Fruit fly (Drosophila melanogaster) whole organism, adult: ENCODE data around the gene CG33223.

Source experiments
- CG11617 ChIP-seq: fragments of 200-800 bp; sonication (Bioruptor generic); optimal IDR thresholded peaks from 2 replicates; lab custom pipeline; 2017; ENCODE audit warnings: mild to moderate bottlenecking, missing biosample characterization, missing genetic modification reagents, missing genetic modification characterization
- CG12768 ChIP-seq: fragments of 200-800 bp; sonication (Bioruptor generic); optimal IDR thresholded peaks from 2 replicates; lab custom pipeline; 2017; ENCODE audit warnings: missing biosample characterization, missing genetic modification characterization, mild to moderate bottlenecking, moderate library complexity, missing genetic modification reagents
- CG14711 ChIP-seq: fragments of 200-800 bp; sonication (Bioruptor generic); optimal IDR thresholded peaks from 2 replicates; lab custom pipeline; 2018; ENCODE audit warnings: missing biosample characterization, mild to moderate bottlenecking, missing genetic modification characterization, moderate library complexity
- CG1620 ChIP-seq: fragments of 200-800 bp; sonication (Bioruptor generic); optimal IDR thresholded peaks from 2 replicates; lab custom pipeline; 2016; ENCODE audit warnings: missing biosample characterization, missing genetic modification characterization
- CG33017 ChIP-seq: fragments of 200-800 bp; sonication (Bioruptor generic); optimal IDR thresholded peaks from 2 replicates; lab custom pipeline; 2018; ENCODE audit warnings: missing biosample characterization, mild to moderate bottlenecking, missing genetic modification characterization, moderate library complexity
- CG5204 ChIP-seq: fragments of 200-800 bp; sonication (Bioruptor generic); optimal IDR thresholded peaks from 2 replicates; lab custom pipeline; 2016; ENCODE audit warnings: missing biosample characterization, missing genetic modification characterization
- CG7045 ChIP-seq: fragments of 200-800 bp; sonication (Bioruptor generic); optimal IDR thresholded peaks from 2 replicates; lab custom pipeline; 2017; ENCODE audit warnings: missing biosample characterization, mild to moderate bottlenecking, missing genetic modification characterization
- CG7101 ChIP-seq: fragments of 200-800 bp; sonication (Bioruptor generic); optimal IDR thresholded peaks from 2 replicates; lab custom pipeline; 2018; ENCODE audit warnings: missing biosample characterization, mild to moderate bottlenecking, missing genetic modification characterization, moderate library complexity
- Clk ChIP-seq: fragments of 200-800 bp; sonication (Bioruptor generic); optimal IDR thresholded peaks from 2 replicates; lab custom pipeline; 2017; ENCODE audit warnings: missing biosample characterization, missing genetic modification characterization
- Crg-1 ChIP-seq: fragments of 200-800 bp; sonication (Bioruptor generic); optimal IDR thresholded peaks from 2 replicates; lab custom pipeline; 2016; ENCODE audit warnings: missing biosample characterization, missing genetic modification characterization
- Hr96 ChIP-seq: fragments of 200-800 bp; sonication (Bioruptor generic); optimal IDR thresholded peaks from 2 replicates; lab custom pipeline; 2016; ENCODE audit warnings: missing biosample characterization, missing genetic modification characterization
- Mnt ChIP-seq: fragments of 200-800 bp; sonication (Bioruptor generic); optimal IDR thresholded peaks from 2 replicates; lab custom pipeline; 2016; ENCODE audit warnings: missing biosample characterization, mild to moderate bottlenecking, missing genetic modification characterization
- bab1 ChIP-seq: fragments of 200-800 bp; sonication (Bioruptor generic); optimal IDR thresholded peaks from 3 replicates; lab custom pipeline; 2019; ENCODE audit warnings: missing biosample characterization, mild to moderate bottlenecking, missing genetic modification characterization, moderate library complexity
- cic ChIP-seq: fragments of 200-800 bp; sonication (Bioruptor generic); optimal IDR thresholded peaks from 2 replicates; lab custom pipeline; 2017; ENCODE audit warnings: missing biosample characterization, mild to moderate bottlenecking, missing genetic modification characterization, moderate library complexity
- cnc ChIP-seq, 2 experiments: fragments of >200 bp; optimal IDR thresholded peaks; 2 replicates each; lab custom pipeline; 2017
- kay ChIP-seq: fragments of 200-800 bp; sonication (Bioruptor generic); peaks from one replicate; lab custom pipeline; 2016; ENCODE audit warnings: missing biosample characterization, missing genetic modification characterization, borderline replicate concordance
- ovo ChIP-seq: fragments of 200-800 bp; sonication (Bioruptor generic); optimal IDR thresholded peaks from 2 replicates; lab custom pipeline; 2016; ENCODE audit warnings: missing biosample characterization, missing genetic modification characterization
- pad ChIP-seq: fragments of 200-800 bp; sonication (Bioruptor generic); optimal IDR thresholded peaks from 3 replicates; lab custom pipeline; 2017; ENCODE audit warnings: missing biosample characterization, missing genetic modification characterization, mild to moderate bottlenecking, moderate library complexity, missing genetic modification reagents
- tj ChIP-seq: fragments of 200-800 bp; sonication (Bioruptor generic); optimal IDR thresholded peaks from 3 replicates; lab custom pipeline; 2017; ENCODE audit warnings: missing biosample characterization, mild to moderate bottlenecking, missing genetic modification characterization, moderate library complexity
- toe ChIP-seq: fragments of 200-800 bp; sonication (Bioruptor generic); optimal IDR thresholded peaks from 2 replicates; lab custom pipeline; 2016; ENCODE audit warnings: missing biosample characterization, missing genetic modification characterization

The CG33223 gene

dm6 chrX:8444279-8444678 lies 39.4 kb downstream of the CG33223 start:
- no peak for TF ChIP-seq bab1 (GFP tag; lab: Kevin White, UChicago)

- no peak for TF ChIP-seq cnc (optimal IDR thresholded peaks at IDR 0.05; lab: Kevin White, UChicago)
- peak; percentile 29 for TF ChIP-seq bab1 (GFP tag; lab: Kevin White, UChicago)
- TF ChIP-seq kay (GFP tag; lab: Kevin White, UChicago) = peak; percentile 30
- no peak for TF ChIP-seq Mnt (GFP tag; lab: Kevin White, UChicago)
These were observed 40.8 kb downstream of the CG33223 start for dm6 chrX:8442912-8443311.

dm6 chrX:8442161-8442560 lies 41.5 kb downstream of the CG33223 start, which contains the start of gene CG12123:
Gene CG12123 (minus strand): TSS chrX:8442348.
- no peak for TF ChIP-seq kay (GFP tag; lab: Kevin White, UChicago)
- TF ChIP-seq Hr96 (GFP tag; lab: Kevin White, UChicago) = no peak
- no peak for TF ChIP-seq pad (GFP tag; lab: Kevin White, UChicago)
- no peak for TF ChIP-seq CG7045
- no peak for TF ChIP-seq CG11617 (GFP tag; lab: Kevin White, UChicago)
- TF ChIP-seq bab1 (GFP tag; lab: Kevin White, UChicago) = peak; percentile 67
- no peak for TF ChIP-seq CG33017 (tag; lab: Kevin White, UChicago)
- no peak for TF ChIP-seq Clk (GFP tag; lab: Kevin White, UChicago)

- TF ChIP-seq cic (GFP tag; lab: Kevin White, UChicago) = no peak
- TF ChIP-seq tj = peak; percentile 62
- TF ChIP-seq CG33017 (tag; lab: Kevin White, UChicago) = no peak
- TF ChIP-seq CG7101 (tag; lab: Kevin White, UChicago) = no peak
- no peak for TF ChIP-seq cnc (optimal IDR thresholded peaks at IDR 0.05; lab: Kevin White, UChicago)
- no peak for TF ChIP-seq CG12768 (GFP tag; lab: Kevin White, UChicago)
- no peak for TF ChIP-seq Clk (GFP tag; lab: Kevin White, UChicago)
- TF ChIP-seq CG14711 (tag; lab: Kevin White, UChicago) = no peak
- TF ChIP-seq CG7045 = no peak
- peak; percentile 100 for TF ChIP-seq ovo (GFP tag; lab: Kevin White, UChicago)
- no peak for TF ChIP-seq Hr96 (GFP tag; lab: Kevin White, UChicago)
- no peak for TF ChIP-seq CG11617 (GFP tag; lab: Kevin White, UChicago)
- TF ChIP-seq toe (GFP tag; lab: Kevin White, UChicago) = no peak
- TF ChIP-seq CG5204 (GFP tag; lab: Kevin White, UChicago) = no peak
- no peak for TF ChIP-seq CG1620
- TF ChIP-seq Mnt (GFP tag; lab: Kevin White, UChicago) = peak; percentile 21
- TF ChIP-seq kay (GFP tag; lab: Kevin White, UChicago) = no peak
- peak; percentile 10 for TF ChIP-seq Crg-1 (GFP tag; lab: Kevin White, UChicago)
- TF ChIP-seq bab1 (GFP tag; lab: Kevin White, UChicago) = peak; percentile 33
- TF ChIP-seq pad (GFP tag; lab: Kevin White, UChicago) = peak; percentile 96
These were observed 46.2 kb downstream of the CG33223 start, which contains the start of gene Miga for dm6 chrX:8437285-8438110. Gene Miga (minus strand): TSS chrX:8437820.

- TF ChIP-seq Mnt (GFP tag; lab: Kevin White, UChicago) (peak; percentile 59), tj (no peak), bab1 (GFP tag; lab: Kevin White, UChicago) (peak; percentile 89), CG11617 (GFP tag; lab: Kevin White, UChicago) (peak; percentile 33), CG14711 (tag; lab: Kevin White, UChicago) (peak; percentile 61), CG7101 (tag; lab: Kevin White, UChicago) (peak; percentile 57), Crg-1 (GFP tag; lab: Kevin White, UChicago) (no peak), CG1620 (peak; percentile 14), Clk (GFP tag; lab: Kevin White, UChicago) (no peak)
These were observed 46.9 kb downstream of the CG33223 start, which contains the start of gene CG1440 for dm6 chrX:8436656-8437284. Gene CG1440 (plus strand): TSS chrX:8437057.

- TF ChIP-seq CG11617 (GFP tag; lab: Kevin White, UChicago) (no peak), toe (GFP tag; lab: Kevin White, UChicago) (no peak), Mnt (GFP tag; lab: Kevin White, UChicago) (no peak), CG5204 (GFP tag; lab: Kevin White, UChicago) (no peak), CG12768 (GFP tag; lab: Kevin White, UChicago) (no peak), CG14711 (tag; lab: Kevin White, UChicago) (no peak), cic (GFP tag; lab: Kevin White, UChicago) (no peak)
These were observed 50.0 kb downstream of the CG33223 start, which contains the start of gene CG32712 for dm6 chrX:8433709-8434108. Gene CG32712 (minus strand): TSS chrX:8433809.
